Worm (Caenorhabditis elegans) whole organism, L1 larva: Measurements from ENCODE around the gene ceh-36.

ENCODE experiments used
- C16A3.4 ChIP-seq: fragments of 150-350 bp; optimal IDR thresholded peaks from 2 replicates; lab custom pipeline; 2014; ENCODE audit warnings: missing biosample characterization, missing genetic modification characterization
- F16B12.6 ChIP-seq: fragments of 150-350 bp; optimal IDR thresholded peaks from 2 replicates; lab custom pipeline; 2014; ENCODE audit warnings: missing biosample characterization, missing genetic modification characterization
- Y116A8C.19 ChIP-seq: sonication (generic microtip); optimal IDR thresholded peaks from 2 replicates; lab custom pipeline; 2016; ENCODE audit warnings: missing compliant biosample characterization, missing genetic modification characterization, borderline replicate concordance
- aly-2 ChIP-seq: fragments of 150-350 bp; optimal IDR thresholded peaks from 2 replicates; lab custom pipeline; 2014; ENCODE audit warnings: missing biosample characterization, missing genetic modification characterization
- ama-1 ChIP-seq: fragments of 150-350 bp; optimal IDR thresholded peaks from 2 replicates; lab custom pipeline; 2014
- ceh-8 ChIP-seq: fragments of 200-800 bp; sonication (Bioruptor generic); optimal IDR thresholded peaks from 2 replicates; lab custom pipeline; 2018; ENCODE audit warnings: mild to moderate bottlenecking, missing genetic modification characterization, moderate library complexity, missing compliant biosample characterization
- ceh-88 ChIP-seq: fragments of 200-800 bp; sonication (Bioruptor generic); IDR thresholded peaks from 2 replicates; pipeline ENCODE4 v1.3.6; 2022; ENCODE audit warnings: missing genetic modification characterization, missing compliant biosample characterization
- dsc-1 ChIP-seq: sonication (generic microtip); optimal IDR thresholded peaks from 2 replicates; lab custom pipeline; 2016; ENCODE audit warnings: mild to moderate bottlenecking, missing genetic modification characterization, missing compliant biosample characterization
- efl-3 ChIP-seq: fragments of 200-800 bp; sonication (Bioruptor generic); optimal IDR thresholded peaks from 2 replicates; lab custom pipeline; 2018; ENCODE audit warnings: mild to moderate bottlenecking, missing genetic modification characterization, missing compliant biosample characterization
- ets-5 ChIP-seq: fragments of 200-800 bp; sonication (Bioruptor generic); IDR thresholded peaks from 2 replicates; pipeline ENCODE4 v1.3.6; 2022; ENCODE audit warnings: missing genetic modification characterization, missing compliant biosample characterization
- grh-1 ChIP-seq: fragments of 200-800 bp; sonication (Bioruptor generic); IDR thresholded peaks from 2 replicates; pipeline ENCODE4 v1.3.6; 2022; ENCODE audit warnings: missing genetic modification reagents, missing genetic modification characterization, missing compliant biosample characterization
- hlh-17 ChIP-seq: fragments of 200-800 bp; sonication (Bioruptor generic); optimal IDR thresholded peaks from 2 replicates; lab custom pipeline; 2018; ENCODE audit warnings: missing genetic modification characterization, mild to moderate bottlenecking, missing compliant biosample characterization, moderate library complexity, borderline replicate concordance
- hpl-2 ChIP-seq: fragments of 150-350 bp; optimal IDR thresholded peaks from 2 replicates; lab custom pipeline; 2014; ENCODE audit warnings: missing biosample characterization, missing genetic modification reagents, missing genetic modification characterization
- irx-1 ChIP-seq: sonication (generic microtip); optimal IDR thresholded peaks from 2 replicates; lab custom pipeline; 2016; ENCODE audit warnings: missing genetic modification characterization, missing compliant biosample characterization
- isw-1 ChIP-seq: fragments of 200-800 bp; sonication (Bioruptor generic); IDR thresholded peaks from 2 replicates; pipeline ENCODE4 v1.3.6; 2022; ENCODE audit warnings: missing genetic modification characterization, missing compliant biosample characterization
- lin-15B ChIP-seq: fragments of 150-350 bp; sonication (generic microtip); optimal IDR thresholded peaks from 3 replicates; lab custom pipeline; 2014; ENCODE audit warnings: missing biosample characterization, missing genetic modification characterization
- lin-35 ChIP-seq, 2 experiments: fragments of 150-350 bp; optimal IDR thresholded peaks; 2 replicates each; lab custom pipeline; 2014; ENCODE audit warnings: missing biosample characterization in 2 of 2, missing genetic modification characterization in 2 of 2, missing genetic modification reagents in 2 of 2
- lir-3 ChIP-seq: sonication (generic microtip); optimal IDR thresholded peaks from 2 replicates; lab custom pipeline; 2016; ENCODE audit warnings: mild to moderate bottlenecking, missing genetic modification characterization, moderate library complexity, missing compliant biosample characterization; ENCODE audit not compliant: poor library complexity
- mab-9 ChIP-seq: fragments of 200-800 bp; sonication (Bioruptor generic); IDR thresholded peaks from 2 replicates; pipeline ENCODE4 v1.3.6; 2022; ENCODE audit warnings: missing genetic modification reagents, missing genetic modification characterization, missing compliant biosample characterization
- mdl-1 ChIP-seq, 2 experiments: fragments of 150-350 bp; optimal IDR thresholded peaks; 2 replicates each; lab custom pipeline; 2014 to 2017; ENCODE audit warnings: missing biosample characterization in 2 of 2, missing genetic modification characterization in 2 of 2, inconsistent platforms in 1 of 2
- mep-1 ChIP-seq: fragments of 150-350 bp; optimal IDR thresholded peaks from 2 replicates; lab custom pipeline; 2014; ENCODE audit warnings: missing biosample characterization, missing genetic modification characterization
- nhr-19 ChIP-seq: fragments of 200-800 bp; sonication (Bioruptor generic); conservative IDR thresholded peaks from 2 replicates; pipeline ENCODE4 v1.3.6; 2022; ENCODE audit warnings: missing genetic modification characterization, missing compliant biosample characterization
- nhr-84 ChIP-seq: sonication (generic microtip); optimal IDR thresholded peaks from 2 replicates; lab custom pipeline; 2017; ENCODE audit warnings: missing biosample characterization, missing genetic modification characterization
- nhr-90 ChIP-seq: sonication (generic microtip); optimal IDR thresholded peaks from 2 replicates; lab custom pipeline; 2016; ENCODE audit warnings: mild to moderate bottlenecking, missing genetic modification characterization, missing compliant biosample characterization; ENCODE audit not compliant: poor library complexity
- pax-3 ChIP-seq: fragments of 200-800 bp; sonication (Bioruptor generic); optimal IDR thresholded peaks from 2 replicates; lab custom pipeline; 2018; ENCODE audit warnings: mild to moderate bottlenecking, missing genetic modification characterization, moderate library complexity, missing compliant biosample characterization
- pqm-1 ChIP-seq: sonication (generic microtip); optimal IDR thresholded peaks from 3 replicates; lab custom pipeline; 2017; ENCODE audit warnings: missing biosample characterization, missing genetic modification characterization
- snu-23 ChIP-seq: sonication (generic microtip); optimal IDR thresholded peaks from 2 replicates; lab custom pipeline; 2016; ENCODE audit warnings: missing genetic modification characterization, missing compliant biosample characterization
- sox-4 ChIP-seq: sonication (generic microtip); optimal IDR thresholded peaks from 2 replicates; lab custom pipeline; 2016; ENCODE audit warnings: missing genetic modification characterization, missing compliant biosample characterization
- sptf-1 ChIP-seq: fragments of 150-350 bp; optimal IDR thresholded peaks from 2 replicates; lab custom pipeline; 2014; ENCODE audit warnings: missing biosample characterization, missing genetic modification characterization
- sup-37 ChIP-seq: fragments of 200-800 bp; sonication (Bioruptor generic); optimal IDR thresholded peaks from 2 replicates; lab custom pipeline; 2018; ENCODE audit warnings: mild to moderate bottlenecking, missing genetic modification characterization, missing compliant biosample characterization
- tbx-2 ChIP-seq: sonication (generic microtip); optimal IDR thresholded peaks from 2 replicates; lab custom pipeline; 2016; ENCODE audit warnings: missing genetic modification characterization, missing compliant biosample characterization
- tlp-1 ChIP-seq: fragments of 150-350 bp; optimal IDR thresholded peaks from 2 replicates; lab custom pipeline; 2014; ENCODE audit warnings: missing biosample characterization, missing genetic modification characterization
- unc-98 ChIP-seq: fragments of 200-800 bp; sonication (Bioruptor generic); IDR thresholded peaks from 2 replicates; pipeline ENCODE4 v1.3.6; 2022; ENCODE audit warnings: missing genetic modification characterization, missing compliant biosample characterization
- vab-15 ChIP-seq: sonication (generic microtip); optimal IDR thresholded peaks from 2 replicates; lab custom pipeline; 2017; ENCODE audit warnings: missing genotype, mild to moderate bottlenecking, missing genetic modification characterization, missing compliant biosample characterization
- xbp-1 ChIP-seq: sonication (generic microtip); optimal IDR thresholded peaks from 2 replicates; lab custom pipeline; 2016; ENCODE audit warnings: missing genetic modification characterization, missing compliant biosample characterization
- zag-1 ChIP-seq: fragments of 150-350 bp; optimal IDR thresholded peaks from 2 replicates; lab custom pipeline; 2014; ENCODE audit warnings: missing biosample characterization, missing genetic modification characterization
- ztf-4 ChIP-seq: fragments of 150-350 bp; optimal IDR thresholded peaks from 2 replicates; lab custom pipeline; 2014; ENCODE audit warnings: missing biosample characterization, missing genetic modification characterization

ceh-36 gene

ce11 chrX:14182514-14182913 lies 3.9 kb downstream of the ceh-36 start:
- TF ChIP-seq pax-3 (tag; lab: Kevin White, UChicago): peak; percentile 55
- TF ChIP-seq isw-1 (GFP tag; lab: Robert Waterston, UW): no peak
- no peak for TF ChIP-seq tbx-2
- no peak for TF ChIP-seq pqm-1
- TF ChIP-seq sox-4 (tag; lab: Kevin White, UChicago): peak; percentile 36
- TF ChIP-seq ceh-88 (GFP tag; lab: Robert Waterston, UW): no peak
- no peak for TF ChIP-seq snu-23 (GFP tag; lab: Kevin White, UChicago)
- TF ChIP-seq dsc-1: peak; percentile 88

ce11 chrX:14180151-14180550 lies 6.2 kb downstream of the ceh-36 start, which contains the start of gene C37E2.3:
Gene C37E2.3, plus strand, starts transcription at chrX:14180451.
- TF ChIP-seq ztf-4: no peak
- TF ChIP-seq, all 84 proteins: peak for 0

ce11 chrX:14179488-14179887 lies 6.9 kb downstream of the ceh-36 start:
- TF ChIP-seq grh-1 (GFP tag; lab: Robert Waterston, UW) (no peak), sptf-1 (tag; lab: Kevin White, UChicago) (no peak), mab-9 (GFP tag; lab: Robert Waterston, UW) (no peak), mdl-1 (tag; optimal IDR thresholded peaks at IDR 0.05; lab: Kevin White, UChicago) (no peak), xbp-1 (tag; lab: Kevin White, UChicago) (no peak), Y116A8C.19 (tag; lab: Kevin White, UChicago) (no peak), ets-5 (GFP tag; lab: Robert Waterston, UW) (no peak), lin-15B (tag; lab: Kevin White, UChicago) (no peak), ceh-88 (GFP tag; lab: Robert Waterston, UW) (no peak), vab-15 (tag; lab: Kevin White, UChicago) (no peak), isw-1 (GFP tag; lab: Robert Waterston, UW) (no peak), ceh-8 (no peak), lir-3 (tag; lab: Kevin White, UChicago) (no peak), zag-1 (tag; lab: Kevin White, UChicago) (no peak), irx-1 (tag; lab: Kevin White, UChicago) (no peak), nhr-90 (tag; lab: Kevin White, UChicago) (no peak), tlp-1 (tag; lab: Kevin White, UChicago) (no peak), snu-23 (GFP tag; lab: Kevin White, UChicago) (no peak), tbx-2 (no peak)

ce11 chrX:14178688-14179087 lies 7.7 kb downstream of the ceh-36 start, which contains the start of gene C37E2.10:
Gene C37E2.10, plus strand, starts transcription at chrX:14178988.
- TF ChIP-seq sox-4 (tag; lab: Kevin White, UChicago): no peak
- no peak for TF ChIP-seq nhr-19 (GFP tag; lab: Robert Waterston, UW)
- no peak for TF ChIP-seq nhr-84 (tag; lab: Kevin White, UChicago)
- no peak for TF ChIP-seq mdl-1 (tag; optimal IDR thresholded peaks at IDR 0.05; lab: Kevin White, UChicago)
- no peak for TF ChIP-seq hpl-2 (GFP tag; lab: Kevin White, UChicago)
- no peak for TF ChIP-seq F16B12.6
- no peak for TF ChIP-seq dsc-1
- no peak for TF ChIP-seq unc-98 (GFP tag; lab: Robert Waterston, UW)
- no peak for TF ChIP-seq lin-35 (GFP tag; optimal IDR thresholded peaks at IDR 0.05; lab: Kevin White, UChicago)
- TF ChIP-seq efl-3: no peak
- TF ChIP-seq aly-2 (tag; lab: Kevin White, UChicago): no peak
- no peak for TF ChIP-seq ama-1 (lab: Kevin White, UChicago)
- no peak for TF ChIP-seq ceh-88 (GFP tag; lab: Robert Waterston, UW)
- TF ChIP-seq mep-1: no peak
- TF ChIP-seq hlh-17 (GFP tag; lab: Kevin White, UChicago): no peak
- no peak for TF ChIP-seq C16A3.4
- no peak for TF ChIP-seq sup-37 (GFP tag; lab: Kevin White, UChicago)
